Fruit fly (Drosophila melanogaster): ENCODE results near the gene CG34250.
A peak's percentile ranks its signal among the peaks of the same experiment; 100 is the strongest.

Gene CG34250

dm6 chr3L:17465804-17466203 is 10.2 kb upstream of the CG34250 start, which contains the start of gene QIL1 (continued):
- no peak for TF ChIP-seq pan (optimal IDR thresholded peaks at IDR 0.05)
- TF ChIP-seq pan (GFP tag; optimal IDR thresholded peaks at IDR 0.05 in 1 of 2, IDR thresholded peaks at IDR 0.05 in 1 of 2): no peak
- TF ChIP-seq HLH3B (GFP tag; IDR thresholded peaks at IDR 0.05): no peak
- TF ChIP-seq CG15269 (tag; optimal IDR thresholded peaks at IDR 0.05): no peak
- peak; percentile 26 for TF ChIP-seq CG33213 (GFP tag; optimal IDR thresholded peaks at IDR 0.05)
- TF ChIP-seq CG6272 (GFP tag; IDR thresholded peaks at IDR 0.05): no peak
- TF ChIP-seq CG17802 (tag; optimal IDR thresholded peaks at IDR 0.05): no peak
- no peak for TF ChIP-seq CG11695 (GFP tag; IDR thresholded peaks at IDR 0.05)
- TF ChIP-seq ab (GFP tag; optimal IDR thresholded peaks at IDR 0.05): no peak
- TF ChIP-seq Sry-δ (GFP tag; optimal IDR thresholded peaks at IDR 0.05): peak; percentile 31
- no peak for TF ChIP-seq ttk (GFP tag; IDR thresholded peaks at IDR 0.05)
- peak in 1 of 2 experiments; percentile 94 for TF ChIP-seq Pdp1 (GFP tag; optimal IDR thresholded peaks at IDR 0.05)
- TF ChIP-seq rib (GFP tag; IDR thresholded peaks at IDR 0.05): no peak
- TF ChIP-seq Neu2 (GFP tag; optimal IDR thresholded peaks at IDR 0.05; ENCODE audit: borderline replicate concordance): no peak
- TF ChIP-seq CG10147 (GFP tag; optimal IDR thresholded peaks at IDR 0.05): no peak
- TF ChIP-seq D19A (tag; optimal IDR thresholded peaks at IDR 0.05): peak; percentile 8
- TF ChIP-seq sens-2 (GFP tag; IDR thresholded peaks at IDR 0.05): no peak
- no peak for TF ChIP-seq CG8478 (optimal IDR thresholded peaks at IDR 0.05)
- no peak for TF ChIP-seq Hey (tag; optimal IDR thresholded peaks at IDR 0.05)
- no peak for TF ChIP-seq bab2 (GFP tag; optimal IDR thresholded peaks at IDR 0.05)
- TF ChIP-seq salm (tag; optimal IDR thresholded peaks at IDR 0.05): no peak
- no peak for TF ChIP-seq H2.0 (GFP tag; IDR thresholded peaks at IDR 0.05)
- no peak for TF ChIP-seq toy (GFP tag; IDR thresholded peaks at IDR 0.05)
- TF ChIP-seq Side (GFP tag; optimal IDR thresholded peaks at IDR 0.05): no peak
- no peak for TF ChIP-seq so (GFP tag; IDR thresholded peaks at IDR 0.05)
- TF ChIP-seq CG15601 (tag; optimal IDR thresholded peaks at IDR 0.05): peak; percentile 35
- TF ChIP-seq tx (GFP tag; optimal IDR thresholded peaks at IDR 0.05): no peak
- no peak for TF ChIP-seq disco-r (GFP tag; optimal IDR thresholded peaks at IDR 0.05)
- TF ChIP-seq CG8359 (GFP tag; optimal IDR thresholded peaks at IDR 0.05; ENCODE audit: borderline replicate concordance): no peak
- TF ChIP-seq ssp (GFP tag; IDR thresholded peaks at IDR 0.05): no peak
- TF ChIP-seq tgo (GFP tag; IDR thresholded peaks at IDR 0.05): no peak
- TF ChIP-seq HLH4C (GFP tag; IDR thresholded peaks at IDR 0.05; ENCODE audit: partially characterized antibody): no peak
- TF ChIP-seq Adf1 (GFP tag; IDR thresholded peaks at IDR 0.05): no peak
- no peak for TF ChIP-seq Hmx (GFP tag; optimal IDR thresholded peaks at IDR 0.05)
- TF ChIP-seq CG42726 (GFP tag; IDR thresholded peaks at IDR 0.05; ENCODE audit: partially characterized antibody): no peak
- peak; percentile 83 for TF ChIP-seq CG9797 (GFP tag; optimal IDR thresholded peaks at IDR 0.05)
- TF ChIP-seq z (GFP tag; IDR thresholded peaks at IDR 0.05): no peak
- TF ChIP-seq stc (GFP tag; IDR thresholded peaks at IDR 0.05): no peak
- TF ChIP-seq CG15514 (GFP tag; optimal IDR thresholded peaks at IDR 0.05): peak; percentile 65
- TF ChIP-seq CG4820 (GFP tag; optimal IDR thresholded peaks at IDR 0.05): no peak
- no peak for TF ChIP-seq Hr39 (optimal IDR thresholded peaks at IDR 0.05)
- no peak for TF ChIP-seq tin (GFP tag; optimal IDR thresholded peaks at IDR 0.05)
- no peak for TF ChIP-seq Fer3 (tag; optimal IDR thresholded peaks at IDR 0.05)
- no peak for TF ChIP-seq lilli (GFP tag; optimal IDR thresholded peaks at IDR 0.05)
- peak; percentile 62 for TF ChIP-seq Dp (GFP tag; optimal IDR thresholded peaks at IDR 0.05)
- no peak for TF ChIP-seq CG6854 (GFP tag; optimal IDR thresholded peaks at IDR 0.05)
- TF ChIP-seq CG12104 (GFP tag; optimal IDR thresholded peaks at IDR 0.05): no peak
- TF ChIP-seq CG9437 (GFP tag; optimal IDR thresholded peaks at IDR 0.05): no peak
- TF ChIP-seq Scr (GFP tag; IDR thresholded peaks at IDR 0.05; ENCODE audit: partially characterized antibody): peak; percentile 10; the same call in 1 of the 2 replicates
- TF ChIP-seq Blimp-1 (GFP tag; optimal IDR thresholded peaks at IDR 0.05): no peak
- no peak for TF ChIP-seq CG8089 (GFP tag; optimal IDR thresholded peaks at IDR 0.05)
- no peak for TF ChIP-seq CG6654 (GFP tag; optimal IDR thresholded peaks at IDR 0.05)
- no peak for TF ChIP-seq CG17328 (GFP tag; IDR thresholded peaks at IDR 0.05)
